Worm (Caenorhabditis elegans): ENCODE measurements around the gene ptr-15.

ptr-15 gene

DNA sequence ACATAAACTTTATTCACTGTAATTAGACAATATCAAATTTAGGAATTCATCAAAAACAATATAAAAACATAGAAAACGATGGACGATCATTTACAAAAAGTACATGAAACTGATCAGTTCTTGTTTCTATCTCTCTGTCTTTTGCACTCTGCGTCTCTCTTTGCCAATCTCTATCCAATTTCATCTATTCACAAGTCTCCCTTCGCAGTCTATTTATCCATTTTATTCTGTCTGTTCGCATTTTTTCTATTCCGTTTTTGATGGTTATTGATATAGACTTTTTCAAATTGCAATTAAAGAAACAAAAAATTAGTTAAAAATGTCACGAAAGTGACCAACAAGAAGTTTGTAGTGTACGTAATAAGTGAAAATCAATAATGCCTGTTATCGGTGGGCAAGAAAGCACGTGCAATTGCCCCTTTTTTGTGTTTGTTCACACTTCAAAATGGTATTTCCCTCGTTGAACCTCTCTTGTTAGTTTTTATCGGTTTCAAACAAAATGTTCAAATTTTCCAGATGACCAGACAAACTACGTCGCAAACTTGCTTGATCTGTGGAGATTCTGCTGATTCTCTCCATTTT is 28.6 kb upstream of the ptr-15 start, which contains the start of gene nhr-42 (continued):
- TF ChIP-seq nhr-237 (tag; optimal IDR thresholded peaks at IDR 0.05), result peak; percentile 17
- TF ChIP-seq fkh-10 (GFP tag; optimal IDR thresholded peaks at IDR 0.05), result no peak
- TF ChIP-seq lin-35 (GFP tag; optimal IDR thresholded peaks at IDR 0.05), result peak in 1 of 2 experiments; percentile 18
- peak; percentile 2 for TF ChIP-seq skn-1 (tag; optimal IDR thresholded peaks at IDR 0.05)
- TF ChIP-seq ceh-8 (GFP tag; optimal IDR thresholded peaks at IDR 0.05), result no peak
- no peak for TF ChIP-seq xbp-1 (tag; optimal IDR thresholded peaks at IDR 0.05)
- TF ChIP-seq C34B4.2 (tag; optimal IDR thresholded peaks at IDR 0.05), result no peak
- TF ChIP-seq nhr-76 (tag; optimal IDR thresholded peaks at IDR 0.05), result no peak
- no peak for TF ChIP-seq aly-2 (tag; optimal IDR thresholded peaks at IDR 0.05)
- TF ChIP-seq efl-1 (optimal IDR thresholded peaks at IDR 0.05), result peak; percentile 2 to 3
- TF ChIP-seq efl-1 (GFP tag; optimal IDR thresholded peaks at IDR 0.05 in 1 of 2), result peak; percentile 1 to 77
- no peak for TF ChIP-seq grh-1 (GFP tag; IDR thresholded peaks at IDR 0.05)
- TF ChIP-seq nhr-77 (tag; optimal IDR thresholded peaks at IDR 0.05), result no peak
- no peak for TF ChIP-seq lin-39 (tag; optimal IDR thresholded peaks at IDR 0.05)
- TF ChIP-seq nhr-47 (tag; optimal IDR thresholded peaks at IDR 0.05), result no peak
- TF ChIP-seq rnt-1 (tag; optimal IDR thresholded peaks at IDR 0.05), result no peak
- no peak for TF ChIP-seq sox-4 (tag; optimal IDR thresholded peaks at IDR 0.05)
- no peak for TF ChIP-seq ets-5 (GFP tag; IDR thresholded peaks at IDR 0.05)
- TF ChIP-seq tlp-1 (tag; optimal IDR thresholded peaks at IDR 0.05), result no peak
- no peak for TF ChIP-seq isw-1 (GFP tag; IDR thresholded peaks at IDR 0.05)
- no peak for TF ChIP-seq ztf-4 (tag; optimal IDR thresholded peaks at IDR 0.05)
- TF ChIP-seq nhr-11 (tag; optimal IDR thresholded peaks at IDR 0.05), result no peak
- TF ChIP-seq dsc-1 (tag; optimal IDR thresholded peaks at IDR 0.05), result no peak
- TF ChIP-seq ceh-88 (GFP tag; IDR thresholded peaks at IDR 0.05), result no peak
- no peak for TF ChIP-seq egl-27 (tag; optimal IDR thresholded peaks at IDR 0.05)
- TF ChIP-seq elt-2 (tag; optimal IDR thresholded peaks at IDR 0.05), result peak; percentile 55
- TF ChIP-seq swsn-7 (tag; optimal IDR thresholded peaks at IDR 0.05), result peak; percentile 17
- no peak for TF ChIP-seq ceh-90 (tag; optimal IDR thresholded peaks at IDR 0.05)
- TF ChIP-seq efl-3 (GFP tag; optimal IDR thresholded peaks at IDR 0.05), result no peak
- TF ChIP-seq fkh-8 (tag; optimal IDR thresholded peaks at IDR 0.05), result no peak
- TF ChIP-seq unc-62 (GFP tag; optimal IDR thresholded peaks at IDR 0.05), result no peak
- TF ChIP-seq mep-1 (tag; optimal IDR thresholded peaks at IDR 0.05), result peak; percentile 22
- no peak for TF ChIP-seq F16B12.6 (tag; optimal IDR thresholded peaks at IDR 0.05)
- no peak for TF ChIP-seq nhr-12 (tag; optimal IDR thresholded peaks at IDR 0.05)
- no peak for TF ChIP-seq lin-15B (tag; optimal IDR thresholded peaks at IDR 0.05)
- no peak for TF ChIP-seq egl-13 (tag; optimal IDR thresholded peaks at IDR 0.05)
- TF ChIP-seq hlh-4 (tag; optimal IDR thresholded peaks at IDR 0.05), result no peak
- no peak for TF ChIP-seq lin-13 (GFP tag; optimal IDR thresholded peaks at IDR 0.05)
- no peak for TF ChIP-seq ztf-11 (tag; optimal IDR thresholded peaks at IDR 0.05)
- TF ChIP-seq sptf-1 (tag; optimal IDR thresholded peaks at IDR 0.05), result no peak
- TF ChIP-seq mef-2 (tag; optimal IDR thresholded peaks at IDR 0.05), result no peak
- peak in 1 of 2 experiments; percentile 58 for TF ChIP-seq mdl-1 (tag; optimal IDR thresholded peaks at IDR 0.05)
- peak in 1 of 2 experiments; percentile 21 for TF ChIP-seq lsy-2 (tag; optimal IDR thresholded peaks at IDR 0.05)
- TF ChIP-seq ama-1 (optimal IDR thresholded peaks at IDR 0.05), result no peak
- peak; percentile 68 for TF ChIP-seq lin-14 (GFP tag; optimal IDR thresholded peaks at IDR 0.05)
- TF ChIP-seq pag-3 (tag; optimal IDR thresholded peaks at IDR 0.05; ENCODE audit: borderline replicate concordance, insufficient read depth), result no peak
- TF ChIP-seq jun-1 (tag; optimal IDR thresholded peaks at IDR 0.05), result no peak
- peak in 2 of 6 experiments; percentile 4 to 35 for TF ChIP-seq elt-3 (tag; optimal IDR thresholded peaks at IDR 0.05)
- TF ChIP-seq fos-1 (tag; optimal IDR thresholded peaks at IDR 0.05), result no peak
